Fruit fly (Drosophila melanogaster) whole organism, embryonic: ENCODE data around the gene sima.
A peak's percentile ranks its signal among the peaks of the same experiment; 100 is the strongest.

ENCODE experiments used
- CG15514 ChIP-seq: fragments of 200-800 bp; sonication (Bioruptor generic); optimal IDR thresholded peaks from 3 replicates; lab custom pipeline; 2017; ENCODE audit warnings: missing biosample characterization, missing genetic modification characterization, mild to moderate bottlenecking, moderate library complexity, missing genetic modification reagents
- Hr78 ChIP-seq, 2 experiments: fragments of 200-800 bp in 1 of 2; fragments of >200 bp in 1 of 2; sonication (Bioruptor generic) in 1 of 2; optimal IDR thresholded peaks; 2 replicates each; lab custom pipeline; 2017 to 2019; ENCODE audit warnings: missing biosample characterization in 2 of 2, missing genetic modification characterization in 2 of 2, mild to moderate bottlenecking in 1 of 2, moderate library complexity in 1 of 2
- ftz-f1 ChIP-seq: fragments of 200-800 bp; sonication (Bioruptor generic); optimal IDR thresholded peaks from 2 replicates; lab custom pipeline; 2016; ENCODE audit warnings: missing biosample characterization, missing genetic modification characterization
- org-1 ChIP-seq: fragments of 200-800 bp; sonication (Bioruptor generic); optimal IDR thresholded peaks from 2 replicates; lab custom pipeline; 2017; ENCODE audit warnings: missing biosample characterization, missing genetic modification characterization
- p53 ChIP-seq: fragments of 200-800 bp; sonication (Bioruptor generic); optimal IDR thresholded peaks from 2 replicates; lab custom pipeline; 2016; ENCODE audit warnings: missing biosample characterization, missing genetic modification characterization
- wor ChIP-seq: fragments of 200-800 bp; sonication (Bioruptor generic); IDR thresholded peaks from 2 replicates; pipeline ENCODE4 v1.3.6; 2022; ENCODE audit warnings: missing biosample characterization, missing genetic modification characterization

DNA sequence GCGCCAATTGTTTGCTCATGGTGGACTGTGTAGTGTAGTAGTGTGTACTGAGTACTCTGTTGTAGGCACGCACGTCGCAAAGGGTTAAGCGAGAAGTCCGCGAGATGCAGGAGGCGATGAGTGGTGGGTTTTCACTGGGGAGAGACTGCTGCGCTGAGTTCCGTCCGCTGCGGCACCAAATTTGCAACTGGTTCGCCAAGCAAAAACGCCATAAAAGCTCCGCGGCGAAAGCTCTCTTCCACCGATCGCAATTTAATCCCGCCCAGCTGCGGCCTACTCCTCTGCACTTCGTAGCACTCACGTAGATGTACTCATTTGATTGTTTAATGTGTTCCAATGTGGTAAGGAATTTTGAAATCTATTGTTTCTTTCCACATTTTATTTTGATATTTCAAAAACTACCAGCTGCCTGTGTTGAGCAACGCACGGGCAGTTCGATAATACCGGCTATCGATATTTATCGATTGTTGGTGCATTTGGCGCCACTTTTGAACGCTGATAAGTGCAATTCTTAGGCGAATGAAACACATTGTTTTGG lies 43.1 kb upstream of the sima start, which contains the start of gene CG7920:
- peak; percentile 98 for TF ChIP-seq CG15514 (GFP tag; lab: Kevin White, UChicago)
- no peak for TF ChIP-seq org-1 (GFP tag; lab: Kevin White, UChicago)
- no peak for TF ChIP-seq ftz-f1
- TF ChIP-seq wor (GFP tag; lab: Robert Waterston, UW) = no peak
- no peak for TF ChIP-seq Hr78 (GFP tag; optimal IDR thresholded peaks at IDR 0.05; lab: Kevin White, UChicago)
- no peak for TF ChIP-seq p53 (GFP tag; lab: Kevin White, UChicago)
